Worm (Caenorhabditis elegans) whole organism, L1 larva: Measurements from ENCODE around the gene rpm-1.

Source experiments
- C16A3.4 ChIP-seq: fragments of 150-350 bp; optimal IDR thresholded peaks from 2 replicates; lab custom pipeline; 2014; ENCODE audit warnings: missing biosample characterization, missing genetic modification characterization
- C34B4.2 ChIP-seq: sonication (generic microtip); optimal IDR thresholded peaks from 2 replicates; lab custom pipeline; 2017; ENCODE audit warnings: mild to moderate bottlenecking, missing genetic modification characterization, missing compliant biosample characterization
- aha-1 ChIP-seq: fragments of 150-350 bp; optimal IDR thresholded peaks from 2 replicates; lab custom pipeline; 2014; ENCODE audit warnings: missing biosample characterization, missing genetic modification characterization
- alr-1 ChIP-seq: fragments of 200-800 bp; sonication (Bioruptor generic); optimal IDR thresholded peaks from 2 replicates; lab custom pipeline; 2018; ENCODE audit warnings: borderline replicate concordance, mild to moderate bottlenecking, missing genetic modification characterization, missing compliant biosample characterization
- ama-1 ChIP-seq: fragments of 150-350 bp; optimal IDR thresholded peaks from 2 replicates; lab custom pipeline; 2014
- ceh-63 ChIP-seq: fragments of 200-800 bp; sonication (Bioruptor generic); optimal IDR thresholded peaks from 2 replicates; lab custom pipeline; 2018; ENCODE audit warnings: mild to moderate bottlenecking, missing genetic modification characterization, missing compliant biosample characterization
- ceh-8 ChIP-seq: fragments of 200-800 bp; sonication (Bioruptor generic); optimal IDR thresholded peaks from 2 replicates; lab custom pipeline; 2018; ENCODE audit warnings: mild to moderate bottlenecking, missing genetic modification characterization, moderate library complexity, missing compliant biosample characterization
- ceh-88 ChIP-seq: fragments of 200-800 bp; sonication (Bioruptor generic); IDR thresholded peaks from 2 replicates; pipeline ENCODE4 v1.3.6; 2022; ENCODE audit warnings: missing genetic modification characterization, missing compliant biosample characterization
- ceh-90 ChIP-seq: sonication (generic microtip); optimal IDR thresholded peaks from 2 replicates; lab custom pipeline; 2016; ENCODE audit warnings: missing genetic modification characterization, missing compliant biosample characterization
- dsc-1 ChIP-seq: sonication (generic microtip); optimal IDR thresholded peaks from 2 replicates; lab custom pipeline; 2016; ENCODE audit warnings: mild to moderate bottlenecking, missing genetic modification characterization, missing compliant biosample characterization
- efl-1 ChIP-seq, 4 experiments: fragments of 150-350 bp; optimal IDR thresholded peaks in 3 of 4; peaks in 1 of 4; 1 replicate in 1 of 4; 2 replicates in 3 of 4; lab custom pipeline; 2014; ENCODE audit warnings: missing biosample characterization in 2 of 4, missing genetic modification characterization in 2 of 4, missing genetic modification reagents in 2 of 4
- efl-3 ChIP-seq: fragments of 200-800 bp; sonication (Bioruptor generic); optimal IDR thresholded peaks from 2 replicates; lab custom pipeline; 2018; ENCODE audit warnings: mild to moderate bottlenecking, missing genetic modification characterization, missing compliant biosample characterization
- egl-13 ChIP-seq: sonication (generic microtip); optimal IDR thresholded peaks from 2 replicates; lab custom pipeline; 2016; ENCODE audit warnings: missing genotype, missing genetic modification reagents, missing genetic modification characterization, missing compliant biosample characterization
- ets-5 ChIP-seq: fragments of 200-800 bp; sonication (Bioruptor generic); IDR thresholded peaks from 2 replicates; pipeline ENCODE4 v1.3.6; 2022; ENCODE audit warnings: missing genetic modification characterization, missing compliant biosample characterization
- fkh-10 ChIP-seq: sonication (generic microtip); optimal IDR thresholded peaks from 2 replicates; lab custom pipeline; 2017; ENCODE audit warnings: missing biosample characterization, missing genetic modification reagents, missing genetic modification characterization
- fkh-4 ChIP-seq: sonication (generic microtip); optimal IDR thresholded peaks from 2 replicates; lab custom pipeline; 2016; ENCODE audit warnings: missing compliant biosample characterization, missing genetic modification characterization, borderline replicate concordance
- fkh-8 ChIP-seq: sonication (generic microtip); optimal IDR thresholded peaks from 2 replicates; lab custom pipeline; 2016; ENCODE audit warnings: mild to moderate bottlenecking, missing genetic modification characterization, missing compliant biosample characterization
- grh-1 ChIP-seq: fragments of 200-800 bp; sonication (Bioruptor generic); IDR thresholded peaks from 2 replicates; pipeline ENCODE4 v1.3.6; 2022; ENCODE audit warnings: missing genetic modification reagents, missing genetic modification characterization, missing compliant biosample characterization
- hpl-2 ChIP-seq: fragments of 150-350 bp; optimal IDR thresholded peaks from 2 replicates; lab custom pipeline; 2014; ENCODE audit warnings: missing biosample characterization, missing genetic modification reagents, missing genetic modification characterization
- irx-1 ChIP-seq: sonication (generic microtip); optimal IDR thresholded peaks from 2 replicates; lab custom pipeline; 2016; ENCODE audit warnings: missing genetic modification characterization, missing compliant biosample characterization
- jun-1 ChIP-seq: fragments of 150-350 bp; optimal IDR thresholded peaks from 2 replicates; lab custom pipeline; 2014; ENCODE audit warnings: missing biosample characterization, missing genetic modification reagents, missing genetic modification characterization
- lin-15B ChIP-seq: fragments of 150-350 bp; sonication (generic microtip); optimal IDR thresholded peaks from 3 replicates; lab custom pipeline; 2014; ENCODE audit warnings: missing biosample characterization, missing genetic modification characterization
- lin-35 ChIP-seq, 2 experiments: fragments of 150-350 bp; optimal IDR thresholded peaks; 2 replicates each; lab custom pipeline; 2014; ENCODE audit warnings: missing biosample characterization in 2 of 2, missing genetic modification characterization in 2 of 2, missing genetic modification reagents in 2 of 2
- lin-39 ChIP-seq: fragments of 150-350 bp; optimal IDR thresholded peaks from 2 replicates; lab custom pipeline; 2014; ENCODE audit warnings: missing biosample characterization, missing genetic modification reagents, missing genetic modification characterization
- mef-2 ChIP-seq: fragments of 150-350 bp; optimal IDR thresholded peaks from 2 replicates; lab custom pipeline; 2014; ENCODE audit warnings: missing biosample characterization, missing genetic modification characterization
- nhr-11 ChIP-seq: fragments of 150-350 bp; optimal IDR thresholded peaks from 2 replicates; lab custom pipeline; 2014; ENCODE audit warnings: missing biosample characterization, missing genetic modification characterization
- nhr-20 ChIP-seq: sonication (generic microtip); optimal IDR thresholded peaks from 2 replicates; lab custom pipeline; 2016; ENCODE audit warnings: mild to moderate bottlenecking, missing genetic modification characterization, missing compliant biosample characterization
- nhr-237 ChIP-seq: fragments of 150-350 bp; optimal IDR thresholded peaks from 2 replicates; lab custom pipeline; 2014; ENCODE audit warnings: missing biosample characterization, missing genetic modification characterization
- nhr-28 ChIP-seq: fragments of 150-350 bp; optimal IDR thresholded peaks from 2 replicates; lab custom pipeline; 2014; ENCODE audit warnings: missing biosample characterization, missing genetic modification characterization
- nhr-71 ChIP-seq: sonication (generic microtip); optimal IDR thresholded peaks from 2 replicates; lab custom pipeline; 2016; ENCODE audit warnings: mild to moderate bottlenecking, missing genetic modification characterization, moderate library complexity, missing compliant biosample characterization
- nhr-84 ChIP-seq: sonication (generic microtip); optimal IDR thresholded peaks from 2 replicates; lab custom pipeline; 2017; ENCODE audit warnings: missing biosample characterization, missing genetic modification characterization
- nhr-85 ChIP-seq: sonication (generic microtip); peaks from one replicate; lab custom pipeline; 2016; ENCODE audit warnings: missing genetic modification characterization, inconsistent platforms, missing compliant biosample characterization
- pag-3 ChIP-seq: sonication (generic microtip); optimal IDR thresholded peaks from 2 replicates; lab custom pipeline; 2017; ENCODE audit warnings: missing genetic modification characterization, mild to moderate bottlenecking, missing compliant biosample characterization, antibody characterized with exemption, borderline replicate concordance; ENCODE audit not compliant: insufficient read depth
- pax-3 ChIP-seq: fragments of 200-800 bp; sonication (Bioruptor generic); optimal IDR thresholded peaks from 2 replicates; lab custom pipeline; 2018; ENCODE audit warnings: mild to moderate bottlenecking, missing genetic modification characterization, moderate library complexity, missing compliant biosample characterization
- skn-1 ChIP-seq: fragments of 150-350 bp; optimal IDR thresholded peaks from 2 replicates; lab custom pipeline; 2014; ENCODE audit warnings: missing biosample characterization, missing genetic modification characterization
- snu-23 ChIP-seq: sonication (generic microtip); optimal IDR thresholded peaks from 2 replicates; lab custom pipeline; 2016; ENCODE audit warnings: missing genetic modification characterization, missing compliant biosample characterization
- sox-4 ChIP-seq: sonication (generic microtip); optimal IDR thresholded peaks from 2 replicates; lab custom pipeline; 2016; ENCODE audit warnings: missing genetic modification characterization, missing compliant biosample characterization
- sup-37 ChIP-seq: fragments of 200-800 bp; sonication (Bioruptor generic); optimal IDR thresholded peaks from 2 replicates; lab custom pipeline; 2018; ENCODE audit warnings: mild to moderate bottlenecking, missing genetic modification characterization, missing compliant biosample characterization
- tbx-2 ChIP-seq: sonication (generic microtip); optimal IDR thresholded peaks from 2 replicates; lab custom pipeline; 2016; ENCODE audit warnings: missing genetic modification characterization, missing compliant biosample characterization
- tlp-1 ChIP-seq: fragments of 150-350 bp; optimal IDR thresholded peaks from 2 replicates; lab custom pipeline; 2014; ENCODE audit warnings: missing biosample characterization, missing genetic modification characterization
- unc-62 ChIP-seq: fragments of 150-350 bp; optimal IDR thresholded peaks from 2 replicates; lab custom pipeline; 2014; ENCODE audit warnings: missing biosample characterization, missing genetic modification reagents, missing genetic modification characterization
- unc-86 ChIP-seq: sonication (generic microtip); optimal IDR thresholded peaks from 2 replicates; lab custom pipeline; 2016; ENCODE audit warnings: missing genetic modification characterization, missing compliant biosample characterization
- unc-98 ChIP-seq: fragments of 200-800 bp; sonication (Bioruptor generic); IDR thresholded peaks from 2 replicates; pipeline ENCODE4 v1.3.6; 2022; ENCODE audit warnings: missing genetic modification characterization, missing compliant biosample characterization
- vab-15 ChIP-seq: sonication (generic microtip); optimal IDR thresholded peaks from 2 replicates; lab custom pipeline; 2017; ENCODE audit warnings: missing genotype, mild to moderate bottlenecking, missing genetic modification characterization, missing compliant biosample characterization
- xbp-1 ChIP-seq: sonication (generic microtip); optimal IDR thresholded peaks from 2 replicates; lab custom pipeline; 2016; ENCODE audit warnings: missing genetic modification characterization, missing compliant biosample characterization
- zag-1 ChIP-seq: fragments of 150-350 bp; optimal IDR thresholded peaks from 2 replicates; lab custom pipeline; 2014; ENCODE audit warnings: missing biosample characterization, missing genetic modification characterization
- ztf-11 ChIP-seq, 2 experiments: sonication (generic microtip); optimal IDR thresholded peaks; 2 replicates each; lab custom pipeline; 2016 to 2017; ENCODE audit warnings: missing genetic modification characterization in 2 of 2, missing biosample characterization in 1 of 2, missing compliant biosample characterization in 1 of 2
- ztf-4 ChIP-seq: fragments of 150-350 bp; optimal IDR thresholded peaks from 2 replicates; lab custom pipeline; 2014; ENCODE audit warnings: missing biosample characterization, missing genetic modification characterization

Gene rpm-1

DNA sequence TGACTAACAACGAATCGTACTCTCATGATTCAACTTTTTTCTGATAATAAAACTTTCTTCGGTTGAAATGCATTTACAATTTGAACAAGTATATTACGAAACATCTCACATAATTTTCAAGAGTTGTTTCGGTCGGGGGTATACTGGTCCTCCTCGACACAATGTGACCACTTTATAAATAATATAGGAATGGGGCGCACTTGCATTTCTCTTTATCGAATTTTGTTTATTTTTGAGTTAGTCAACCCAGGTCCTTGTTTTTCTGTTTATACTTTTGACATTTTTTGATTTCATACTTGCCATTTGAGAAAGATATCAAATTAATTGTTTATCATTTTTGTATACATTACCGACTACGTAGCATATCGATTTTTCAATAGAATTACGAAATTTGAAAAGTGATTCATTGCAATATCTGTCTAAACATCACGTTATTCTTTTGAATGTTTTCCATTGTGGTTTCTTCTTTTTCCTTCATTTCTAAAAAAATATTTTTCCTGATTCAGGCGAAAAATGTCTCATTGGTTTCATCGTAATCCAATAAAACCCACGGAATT lies 45.9 kb downstream of the rpm-1 start, which contains the start of gene B0507.2 (continued):
- no peak for TF ChIP-seq ztf-11 (tag; optimal IDR thresholded peaks at IDR 0.05; lab: Kevin White, UChicago)
- no peak for TF ChIP-seq ama-1 (lab: Kevin White, UChicago)
- no peak for TF ChIP-seq pag-3 (tag; lab: Kevin White, UChicago)
- no peak for TF ChIP-seq ceh-63 (GFP tag; lab: Kevin White, UChicago)
- no peak for TF ChIP-seq unc-86 (tag; lab: Kevin White, UChicago)
- TF ChIP-seq efl-3 (GFP tag; lab: Kevin White, UChicago): no peak
- no peak for TF ChIP-seq C34B4.2 (tag; lab: Kevin White, UChicago)
- TF ChIP-seq nhr-237: no peak
- no peak for TF ChIP-seq ztf-4 (tag; lab: Kevin White, UChicago)
- no peak for TF ChIP-seq egl-13
- no peak for TF ChIP-seq vab-15 (tag; lab: Kevin White, UChicago)
- no peak for TF ChIP-seq lin-39 (tag; lab: Kevin White, UChicago)
- TF ChIP-seq nhr-28 (tag; lab: Kevin White, UChicago): no peak
- no peak for TF ChIP-seq nhr-20
- no peak for TF ChIP-seq sox-4
- no peak for TF ChIP-seq fkh-4 (tag; lab: Kevin White, UChicago)
- TF ChIP-seq ceh-90 (tag; lab: Kevin White, UChicago): no peak
- peak in 1 of 2 experiments; percentile 7 for TF ChIP-seq efl-1 (optimal IDR thresholded peaks at IDR 0.05; lab: Kevin White, UChicago)
- TF ChIP-seq efl-1 (GFP tag; optimal IDR thresholded peaks at IDR 0.05 in 1 of 2; lab: Kevin White, UChicago): no peak
- no peak for TF ChIP-seq nhr-85 (tag; lab: Kevin White, UChicago)
- TF ChIP-seq zag-1 (tag; lab: Kevin White, UChicago): no peak
- TF ChIP-seq ceh-8 (GFP tag; lab: Kevin White, UChicago): no peak
- no peak for TF ChIP-seq mef-2
- no peak for TF ChIP-seq unc-62
- TF ChIP-seq, all 84 proteins: peak for 12

DNA sequence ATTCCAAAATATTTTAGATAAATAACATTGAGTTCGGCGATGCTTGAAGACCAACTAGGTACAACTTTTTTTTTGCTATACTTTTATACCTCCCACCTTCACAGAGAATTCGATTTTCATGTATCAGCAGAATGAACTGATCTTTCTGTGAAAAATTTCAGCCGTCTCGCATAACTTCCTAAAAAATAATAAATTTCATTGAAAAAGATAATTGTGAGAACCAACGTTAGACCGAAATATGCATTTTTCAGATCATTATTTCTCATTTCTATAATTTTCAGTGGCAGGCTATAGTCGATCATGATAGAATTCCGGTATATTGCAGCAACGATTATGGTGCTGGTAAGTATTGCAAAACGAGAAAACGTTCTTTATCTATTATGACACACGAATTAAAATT lies 48.2 kb downstream of the rpm-1 start, which contains the start of gene srx-115:
Gene srx-115 (plus strand): TSS at position 301 of the 400 bp plus-strand sequence.
- TF ChIP-seq pag-3 (tag; lab: Kevin White, UChicago) (no peak), zag-1 (tag; lab: Kevin White, UChicago) (no peak), ztf-11 (tag; optimal IDR thresholded peaks at IDR 0.05; lab: Kevin White, UChicago) (no peak), ama-1 (lab: Kevin White, UChicago) (no peak), grh-1 (GFP tag; lab: Robert Waterston, UW) (no peak), ets-5 (GFP tag; lab: Robert Waterston, UW) (no peak), unc-86 (tag; lab: Kevin White, UChicago) (no peak), C34B4.2 (tag; lab: Kevin White, UChicago) (no peak), xbp-1 (tag; lab: Kevin White, UChicago) (no peak), tbx-2 (tag; lab: Kevin White, UChicago) (no peak)
- TF ChIP-seq, all 84 proteins: peak for 0

DNA sequence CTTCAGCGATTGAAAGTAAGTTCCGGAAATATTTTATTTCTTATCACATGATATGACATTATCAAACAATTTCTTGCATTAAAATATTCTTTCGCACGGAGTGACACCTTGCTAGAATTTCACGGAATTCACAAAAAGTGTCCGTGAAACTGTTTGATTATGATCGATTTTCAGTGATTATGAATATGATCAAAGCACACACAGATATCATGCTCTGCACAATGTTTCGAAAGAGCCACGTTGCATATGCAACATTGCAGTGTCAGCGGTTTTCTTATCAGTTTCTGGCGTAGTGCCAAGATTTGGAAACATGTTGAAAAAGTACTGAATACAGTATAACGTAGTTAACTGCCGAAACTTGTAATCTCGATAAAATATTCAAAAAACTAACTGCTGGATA lies 50.6 kb downstream of the rpm-1 start:
- TF ChIP-seq fkh-10 (GFP tag; lab: Kevin White, UChicago) (no peak), nhr-237 (no peak), nhr-84 (no peak), skn-1 (no peak), fkh-8 (no peak), ceh-90 (tag; lab: Kevin White, UChicago) (no peak), lin-35 (GFP tag; optimal IDR thresholded peaks at IDR 0.05; lab: Kevin White, UChicago) (peak in 1 of 2 experiments; percentile 42), ceh-88 (GFP tag; lab: Robert Waterston, UW) (no peak), lin-15B (tag; lab: Kevin White, UChicago) (no peak), dsc-1 (tag; lab: Kevin White, UChicago) (no peak), jun-1 (tag; lab: Kevin White, UChicago) (peak; percentile 32), hpl-2 (GFP tag; lab: Kevin White, UChicago) (no peak), pax-3 (tag; lab: Kevin White, UChicago) (no peak), nhr-20 (peak; percentile 44), efl-3 (GFP tag; lab: Kevin White, UChicago) (no peak), nhr-11 (no peak), vab-15 (tag; lab: Kevin White, UChicago) (no peak), irx-1 (no peak), egl-13 (no peak), aha-1 (no peak), unc-98 (no peak), sup-37 (GFP tag; lab: Kevin White, UChicago) (no peak), alr-1 (no peak), snu-23 (GFP tag; lab: Kevin White, UChicago) (no peak), nhr-85 (tag; lab: Kevin White, UChicago) (no peak), nhr-71 (tag; lab: Kevin White, UChicago) (peak; percentile 39), tlp-1 (tag; lab: Kevin White, UChicago) (peak; percentile 15), C16A3.4 (tag; lab: Kevin White, UChicago) (no peak)
